Worm (Caenorhabditis elegans) whole organism, mixed stage, embryonic: ENCODE data around the gene nhr-271.

Source experiments
- lsy-2 ChIP-seq: fragments of 150-350 bp; optimal IDR thresholded peaks from 2 replicates; lab custom pipeline; 2014; ENCODE audit warnings: missing biosample characterization, missing genetic modification characterization
- sem-2 ChIP-seq: fragments of 200-800 bp; sonication (Bioruptor generic); optimal IDR thresholded peaks from 2 replicates; lab custom pipeline; 2018; ENCODE audit warnings: mild to moderate bottlenecking, missing genetic modification characterization, missing compliant biosample characterization

ce11 chrV:16617462-16617861 lies 37.1 kb upstream of the nhr-271 start, which contains the start of gene Y70C5A.4:
- TF ChIP-seq sem-2 (no peak), lsy-2 (no peak)
